Fruit fly (Drosophila melanogaster) whole organism, prepupa: ENCODE data around the gene Aos1.

Source experiments
- Blimp-1 ChIP-seq: fragments of 200-800 bp; sonication (Bioruptor generic); optimal IDR thresholded peaks from 3 replicates; lab custom pipeline; 2017; ENCODE audit warnings: missing biosample characterization, missing genetic modification characterization, mild to moderate bottlenecking, moderate library complexity, missing genetic modification reagents
- CG10631 ChIP-seq: fragments of 200-800 bp; sonication (Bioruptor generic); optimal IDR thresholded peaks from 2 replicates; lab custom pipeline; 2016; ENCODE audit warnings: missing biosample characterization, missing genetic modification characterization
- CG10669 ChIP-seq: fragments of 200-800 bp; sonication (Bioruptor generic); optimal IDR thresholded peaks from 3 replicates; lab custom pipeline; 2018; ENCODE audit warnings: missing biosample characterization, mild to moderate bottlenecking, missing genetic modification characterization, moderate library complexity
- CG11294 ChIP-seq: fragments of 200-800 bp; sonication (Bioruptor generic); IDR thresholded peaks from 2 replicates; pipeline ENCODE4 v1.3.6; 2022; ENCODE audit warnings: missing biosample characterization, missing genetic modification characterization
- CG11762 ChIP-seq: fragments of 200-800 bp; sonication (Bioruptor generic); optimal IDR thresholded peaks from 3 replicates; lab custom pipeline; 2016; ENCODE audit warnings: missing biosample characterization, missing genetic modification characterization; ENCODE audit not compliant: insufficient read depth
- CG11902 ChIP-seq: fragments of 200-800 bp; sonication (Bioruptor generic); optimal IDR thresholded peaks from 3 replicates; lab custom pipeline; 2016; ENCODE audit warnings: missing biosample characterization, missing genetic modification characterization
- CG15336 ChIP-seq: fragments of 200-800 bp; sonication (Bioruptor generic); IDR thresholded peaks from 2 replicates; pipeline ENCODE4 v1.3.6; 2022; ENCODE audit warnings: missing biosample characterization, missing genetic modification characterization
- CG1621 ChIP-seq: fragments of 200-800 bp; sonication (Bioruptor generic); optimal IDR thresholded peaks from 3 replicates; lab custom pipeline; 2018; ENCODE audit warnings: missing biosample characterization, mild to moderate bottlenecking, missing genetic modification characterization
- CG16779 ChIP-seq: fragments of 200-800 bp; sonication (Bioruptor generic); optimal IDR thresholded peaks from 3 replicates; lab custom pipeline; 2017; ENCODE audit warnings: missing biosample characterization, mild to moderate bottlenecking, missing genetic modification characterization
- CG3032 ChIP-seq: fragments of 200-800 bp; optimal IDR thresholded peaks from 2 replicates; lab custom pipeline; 2019; ENCODE audit warnings: missing biosample characterization, mild to moderate bottlenecking, missing genetic modification characterization, moderate library complexity
- CG31627 ChIP-seq: fragments of 200-800 bp; sonication (Bioruptor generic); optimal IDR thresholded peaks from 3 replicates; lab custom pipeline; 2016; ENCODE audit warnings: missing biosample characterization, missing genetic modification characterization
- CG32006 ChIP-seq: fragments of 200-800 bp; sonication (Bioruptor generic); optimal IDR thresholded peaks from 3 replicates; lab custom pipeline; 2017; ENCODE audit warnings: missing biosample characterization, mild to moderate bottlenecking, missing genetic modification characterization
- CG34406 ChIP-seq: fragments of 200-800 bp; sonication (Bioruptor generic); optimal IDR thresholded peaks from 3 replicates; lab custom pipeline; 2016; ENCODE audit warnings: missing biosample characterization, missing genetic modification characterization
- CG4318 ChIP-seq: fragments of 200-800 bp; sonication (Bioruptor generic); optimal IDR thresholded peaks from 3 replicates; lab custom pipeline; 2017; ENCODE audit warnings: missing biosample characterization, mild to moderate bottlenecking, missing genetic modification characterization
- CG6163 ChIP-seq: fragments of 200-800 bp; sonication (Bioruptor generic); IDR thresholded peaks from 3 replicates; pipeline ENCODE4 v1.3.6; 2022; ENCODE audit warnings: missing biosample characterization, missing genetic modification characterization
- CG6276 ChIP-seq: fragments of 200-800 bp; sonication (Bioruptor generic); optimal IDR thresholded peaks from 2 replicates; lab custom pipeline; 2017; ENCODE audit warnings: missing biosample characterization, mild to moderate bottlenecking, missing genetic modification characterization
- CG6808 ChIP-seq: fragments of 200-800 bp; sonication (Bioruptor generic); optimal IDR thresholded peaks from 3 replicates; lab custom pipeline; 2017; ENCODE audit warnings: missing biosample characterization, missing genetic modification characterization, mild to moderate bottlenecking, moderate library complexity, missing genetic modification reagents
- CG8319 ChIP-seq: fragments of 200-800 bp; sonication (Bioruptor generic); optimal IDR thresholded peaks from 3 replicates; lab custom pipeline; 2016; ENCODE audit warnings: missing biosample characterization, missing genetic modification characterization
- CG8632 ChIP-seq: fragments of 200-800 bp; sonication (Bioruptor generic); optimal IDR thresholded peaks from 3 replicates; lab custom pipeline; 2016; ENCODE audit warnings: missing biosample characterization, missing genetic modification characterization
- CG9139 ChIP-seq: fragments of 200-800 bp; sonication (Bioruptor generic); optimal IDR thresholded peaks from 3 replicates; lab custom pipeline; 2017; ENCODE audit warnings: missing biosample characterization, mild to moderate bottlenecking, missing genetic modification characterization
- Eip75B ChIP-seq: fragments of 200-800 bp; sonication (Bioruptor generic); optimal IDR thresholded peaks from 3 replicates; lab custom pipeline; 2016; ENCODE audit warnings: missing biosample characterization, missing genetic modification characterization
- Eip78C ChIP-seq: fragments of 200-800 bp; sonication (Bioruptor generic); peaks from one replicate; lab custom pipeline; 2016; ENCODE audit warnings: missing biosample characterization, missing genetic modification characterization
- Ets21C ChIP-seq: fragments of 200-800 bp; sonication (Bioruptor generic); optimal IDR thresholded peaks from 3 replicates; lab custom pipeline; 2016; ENCODE audit warnings: missing biosample characterization, missing genetic modification characterization
- Ets96B ChIP-seq: fragments of 200-800 bp; optimal IDR thresholded peaks from 2 replicates; lab custom pipeline; 2019; ENCODE audit warnings: missing biosample characterization, mild to moderate bottlenecking, missing genetic modification characterization, moderate library complexity
- Gug ChIP-seq: fragments of 200-800 bp; sonication (Bioruptor generic); IDR thresholded peaks from 2 replicates; pipeline ENCODE4 v1.3.6; 2022; ENCODE audit warnings: missing biosample characterization, missing genetic modification characterization
- Hr38 ChIP-seq: sonication (Bioruptor generic); optimal IDR thresholded peaks from 2 replicates; lab custom pipeline; 2016; ENCODE audit warnings: missing biosample characterization, missing genetic modification characterization
- Hr4 ChIP-seq: fragments of 200-800 bp; sonication (Bioruptor generic); optimal IDR thresholded peaks from 3 replicates; lab custom pipeline; 2016; ENCODE audit warnings: missing biosample characterization, missing genetic modification characterization
- Lpt ChIP-seq: fragments of 200-800 bp; sonication (Bioruptor generic); optimal IDR thresholded peaks from 3 replicates; lab custom pipeline; 2016; ENCODE audit warnings: missing biosample characterization, missing genetic modification characterization
- Met ChIP-seq: fragments of 200-800 bp; sonication (Bioruptor generic); optimal IDR thresholded peaks from 3 replicates; lab custom pipeline; 2016; ENCODE audit warnings: missing biosample characterization, missing genetic modification characterization
- Smox ChIP-seq: fragments of 200-800 bp; sonication (Bioruptor generic); optimal IDR thresholded peaks from 3 replicates; lab custom pipeline; 2016; ENCODE audit warnings: missing biosample characterization, missing genetic modification characterization
- Sox102F ChIP-seq: fragments of 200-800 bp; sonication (Bioruptor generic); optimal IDR thresholded peaks from 2 replicates; lab custom pipeline; 2016; ENCODE audit warnings: missing biosample characterization, mild to moderate bottlenecking, missing genetic modification characterization
- acj6 ChIP-seq: fragments of 200-800 bp; sonication (Bioruptor generic); optimal IDR thresholded peaks from 3 replicates; lab custom pipeline; 2016; ENCODE audit warnings: missing biosample characterization, missing genetic modification characterization
- cyc ChIP-seq: fragments of 200-800 bp; sonication (Bioruptor generic); optimal IDR thresholded peaks from 3 replicates; lab custom pipeline; 2016; ENCODE audit warnings: missing biosample characterization, missing genetic modification characterization
- dsx ChIP-seq: fragments of 200-800 bp; optimal IDR thresholded peaks from 3 replicates; lab custom pipeline; 2019; ENCODE audit warnings: missing biosample characterization, mild to moderate bottlenecking, missing genetic modification characterization, moderate library complexity; ENCODE audit not compliant: poor library complexity, severe bottlenecking
- eg ChIP-seq: fragments of 200-800 bp; sonication (Bioruptor generic); IDR thresholded peaks from 3 replicates; pipeline ENCODE4 v1.3.6; 2022; ENCODE audit warnings: missing biosample characterization, missing genetic modification characterization
- esn ChIP-seq: fragments of 200-800 bp; sonication (Bioruptor generic); optimal IDR thresholded peaks from 2 replicates; lab custom pipeline; 2016; ENCODE audit warnings: missing biosample characterization, mild to moderate bottlenecking, missing genetic modification characterization, moderate library complexity
- fd59A ChIP-seq: fragments of 200-800 bp; sonication (Bioruptor generic); optimal IDR thresholded peaks from 2 replicates; lab custom pipeline; 2017; ENCODE audit warnings: missing biosample characterization, mild to moderate bottlenecking, missing genetic modification characterization, missing genetic modification reagents
- fkh ChIP-seq: fragments of 200-800 bp; sonication (Bioruptor generic); optimal IDR thresholded peaks from 3 replicates; lab custom pipeline; 2017; ENCODE audit warnings: missing biosample characterization, mild to moderate bottlenecking, missing genetic modification characterization, moderate library complexity
- lz ChIP-seq: fragments of 200-800 bp; sonication (Bioruptor generic); optimal IDR thresholded peaks from 3 replicates; lab custom pipeline; 2016; ENCODE audit warnings: missing biosample characterization, missing genetic modification characterization
- net ChIP-seq: fragments of 200-800 bp; sonication (Bioruptor generic); optimal IDR thresholded peaks from 3 replicates; lab custom pipeline; 2016; ENCODE audit warnings: missing biosample characterization, missing genetic modification characterization
- pdm3 ChIP-seq: fragments of 200-800 bp; sonication (Bioruptor generic); optimal IDR thresholded peaks from 3 replicates; lab custom pipeline; 2016; ENCODE audit warnings: missing biosample characterization, missing genetic modification characterization
- salr ChIP-seq, 2 experiments: fragments of 200-800 bp; sonication (Bioruptor generic); optimal IDR thresholded peaks; 3 replicates each; lab custom pipeline; 2016 to 2018; ENCODE audit warnings: missing biosample characterization in 2 of 2, missing genetic modification characterization in 2 of 2, mild to moderate bottlenecking in 1 of 2
- spab ChIP-seq: fragments of 200-800 bp; sonication (Bioruptor generic); optimal IDR thresholded peaks from 2 replicates; lab custom pipeline; 2017; ENCODE audit warnings: missing biosample characterization, mild to moderate bottlenecking, missing genetic modification characterization, missing genetic modification reagents
- ss ChIP-seq, 2 experiments: fragments of 200-800 bp; sonication (Bioruptor generic); optimal IDR thresholded peaks; 2 replicates in 1 of 2; 3 replicates in 1 of 2; lab custom pipeline; 2017 to 2018; ENCODE audit warnings: mild to moderate bottlenecking in 2 of 2, missing biosample characterization in 2 of 2, missing genetic modification characterization in 2 of 2, moderate library complexity in 1 of 2
- vri ChIP-seq: fragments of 200-800 bp; sonication (Bioruptor generic); optimal IDR thresholded peaks from 3 replicates; lab custom pipeline; 2016; ENCODE audit warnings: missing biosample characterization, mild to moderate bottlenecking, missing genetic modification characterization

The Aos1 gene

DNA sequence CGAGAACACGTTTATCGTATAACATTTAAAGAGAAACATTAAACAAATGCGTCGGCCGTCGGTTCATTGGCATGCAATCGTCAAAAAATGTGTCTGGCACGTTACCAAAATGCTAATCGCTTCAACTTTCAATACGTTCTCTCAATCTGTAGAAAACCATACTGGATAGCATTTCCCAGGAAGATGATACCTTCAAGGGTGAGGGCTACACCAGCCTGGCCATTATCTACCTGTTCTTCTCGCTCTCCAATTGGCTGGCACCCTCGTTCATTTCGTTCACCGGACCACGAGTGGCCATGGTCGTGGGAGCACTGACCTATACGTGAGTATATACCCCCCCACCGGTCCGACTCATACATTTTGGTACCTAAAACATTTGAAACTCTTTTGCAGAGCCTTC, 20.9 kb upstream of the Aos1 start:
- TF ChIP-seq fkh (GFP tag; lab: Kevin White, UChicago) = no peak
- TF ChIP-seq spab (GFP tag; lab: Kevin White, UChicago) = no peak
- TF ChIP-seq eg (GFP tag; lab: Robert Waterston, UW) = no peak
- TF ChIP-seq CG6276 (GFP tag; lab: Kevin White, UChicago) = no peak
- TF ChIP-seq pdm3 (GFP tag; lab: Kevin White, UChicago) = no peak
- no peak for TF ChIP-seq CG31627
- TF ChIP-seq Ets96B (tag; lab: Kevin White, UChicago) = no peak
- TF ChIP-seq Sox102F (GFP tag; lab: Kevin White, UChicago) = no peak
- TF ChIP-seq CG10669 = no peak
- TF ChIP-seq fd59A (GFP tag; lab: Kevin White, UChicago) = no peak

DNA sequence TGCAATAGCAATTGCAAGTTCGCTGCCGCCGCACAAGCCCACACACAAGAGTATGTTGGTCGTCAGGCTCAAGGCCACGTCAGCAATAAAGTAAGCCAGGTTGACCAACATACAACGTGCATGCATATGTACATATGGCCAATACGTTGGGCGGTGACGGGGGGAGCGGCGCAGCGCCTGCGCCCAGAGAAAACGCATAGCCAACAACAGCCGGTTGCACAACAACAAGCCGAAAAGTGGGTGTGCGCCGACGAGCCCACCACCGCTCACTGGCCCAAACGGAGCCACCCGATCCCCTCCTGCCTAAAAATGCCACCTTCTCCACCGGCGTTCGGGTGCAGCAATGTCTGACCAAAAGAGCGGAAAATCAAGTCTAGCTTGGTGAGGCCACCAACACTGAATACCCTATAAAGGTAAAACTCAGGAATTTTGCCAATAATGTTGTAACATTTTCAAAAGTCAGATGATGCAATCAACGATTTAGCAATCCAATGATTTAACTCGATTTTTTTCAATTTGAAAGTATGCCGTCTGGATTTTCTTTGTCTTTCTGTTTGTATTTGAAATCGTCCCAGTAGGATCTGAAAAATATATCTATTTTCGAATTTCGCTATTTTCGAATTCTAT, 18.4 kb upstream of the Aos1 start, which contains the start of gene CG5509:
Gene CG5509, plus strand, starts transcription at position 577 of the 627 bp plus-strand sequence.
- TF ChIP-seq Hr38 (GFP tag; lab: Kevin White, UChicago) (no peak), eg (GFP tag; lab: Robert Waterston, UW) (peak; percentile 52; the same call in 2 of the 3 replicates), CG15336 (peak; percentile 29; the same call in 1 of the 2 replicates), dsx (GFP tag; lab: Kevin White, UChicago) (peak; percentile 28), fd59A (GFP tag; lab: Kevin White, UChicago) (no peak), Hr4 (GFP tag; lab: Kevin White, UChicago) (no peak), Eip78C (peak; percentile 22)

DNA sequence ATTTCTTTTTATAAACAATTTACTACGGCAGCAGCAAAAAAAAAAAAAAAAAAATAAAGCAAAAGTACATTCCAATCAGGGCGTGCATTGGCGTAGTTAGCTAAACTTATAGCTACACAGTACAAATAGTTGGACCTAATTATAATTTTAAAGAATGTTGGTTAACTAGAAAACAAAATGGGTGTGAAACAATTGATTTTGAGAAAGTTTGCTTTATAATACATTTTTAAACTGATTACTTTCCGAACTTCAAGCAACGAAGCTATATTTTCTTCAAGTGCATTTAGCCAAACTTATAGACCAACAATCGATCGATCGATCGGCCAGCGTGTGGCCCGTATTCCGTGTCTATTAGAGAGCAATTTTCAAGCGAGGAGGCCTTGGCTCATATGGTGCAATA, 17.8 kb upstream of the Aos1 start:
- TF ChIP-seq CG15336 (peak; percentile 71), CG3032 (tag; lab: Kevin White, UChicago) (peak; percentile 23), CG11294 (peak; percentile 50; the same call in 1 of the 2 replicates), fkh (GFP tag; lab: Kevin White, UChicago) (no peak), dsx (GFP tag; lab: Kevin White, UChicago) (no peak), Sox102F (GFP tag; lab: Kevin White, UChicago) (no peak), CG4318 (GFP tag; lab: Kevin White, UChicago) (no peak), eg (GFP tag; lab: Robert Waterston, UW) (peak; percentile 65; the same call in 1 of the 3 replicates), CG6808 (GFP tag; lab: Kevin White, UChicago) (no peak), Hr38 (GFP tag; lab: Kevin White, UChicago) (no peak), esn (peak; percentile 3), vri (GFP tag; lab: Kevin White, UChicago) (no peak), CG1621 (tag; lab: Kevin White, UChicago) (no peak), CG10631 (GFP tag; lab: Kevin White, UChicago) (no peak), Ets21C (GFP tag; lab: Kevin White, UChicago) (no peak), CG11762 (GFP tag; lab: Kevin White, UChicago) (peak; percentile 6), cyc (no peak), CG8632 (GFP tag; lab: Kevin White, UChicago) (peak; percentile 29), Smox (no peak), CG8319 (GFP tag; lab: Kevin White, UChicago) (peak; percentile 14), Eip75B (no peak), CG34406 (GFP tag; lab: Kevin White, UChicago) (no peak), CG16779 (tag; lab: Kevin White, UChicago) (no peak), ss (GFP tag; optimal IDR thresholded peaks at IDR 0.05; lab: Kevin White, UChicago) (no peak), CG9139 (GFP tag; lab: Kevin White, UChicago) (no peak), net (GFP tag; lab: Kevin White, UChicago) (peak; percentile 30), CG6163 (peak; percentile 70), Gug (peak; percentile 32; the same call in 1 of the 2 replicates), Ets96B (tag; lab: Kevin White, UChicago) (peak; percentile 7), Blimp-1 (no peak), spab (GFP tag; lab: Kevin White, UChicago) (peak; percentile 17), CG32006 (GFP tag; lab: Kevin White, UChicago) (peak; percentile 58), Met (GFP tag; lab: Kevin White, UChicago) (no peak), salr (GFP tag; optimal IDR thresholded peaks at IDR 0.05; lab: Kevin White, UChicago) (no peak), Lpt (GFP tag; lab: Kevin White, UChicago) (no peak), lz (GFP tag; lab: Kevin White, UChicago) (no peak), CG11902 (GFP tag; lab: Kevin White, UChicago) (peak; percentile 24), acj6 (GFP tag; lab: Kevin White, UChicago) (no peak)
